Worm (Caenorhabditis elegans): ENCODE data around the gene F01F1.3.
A peak's percentile ranks its signal among the peaks of the same experiment; 100 is the strongest.

The F01F1.3 gene

DNA sequence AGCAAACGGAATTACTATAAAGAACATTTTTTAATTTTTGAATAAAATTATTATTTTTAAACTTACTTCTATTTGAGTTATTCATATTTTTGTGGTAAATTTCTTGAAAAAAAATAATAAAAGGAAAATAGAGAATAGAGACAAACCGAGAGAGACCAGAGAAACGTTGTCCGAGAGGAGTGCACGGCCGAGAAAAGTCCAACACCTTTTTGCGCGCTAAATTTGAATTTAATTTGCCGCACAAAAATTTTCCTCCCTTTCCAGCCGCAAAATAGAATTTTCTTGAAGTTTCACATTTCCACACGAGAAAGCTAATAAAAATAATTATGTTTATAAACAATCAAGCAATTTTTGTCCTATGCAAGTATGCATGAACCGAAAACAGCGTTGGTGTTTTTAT is at the start of gene F01F1.3, which contains the start of gene F01F1.11:
TSS of gene F01F1.3 (plus strand) at position 179 of the 400 bp plus-strand sequence.
TSS of gene F01F1.11 (minus strand) at position 118 of the 400 bp plus-strand sequence.
- TF ChIP-seq tbx-11 (GFP tag; IDR thresholded peaks at IDR 0.05) = no peak
- no peak for TF ChIP-seq hmg-4 (GFP tag; optimal IDR thresholded peaks at IDR 0.05)
- no peak for TF ChIP-seq flt-1 (GFP tag; IDR thresholded peaks at IDR 0.05)
- no peak for TF ChIP-seq hmbx-1 (tag; optimal IDR thresholded peaks at IDR 0.05)
- TF ChIP-seq pes-1 (GFP tag; IDR thresholded peaks at IDR 0.05) = peak; percentile 53; the same call in 1 of the 2 replicates
- peak; percentile 66; the same call in 1 of the 2 replicates for TF ChIP-seq tbx-37 (GFP tag; conservative IDR thresholded peaks at IDR 0.05)
- no peak for TF ChIP-seq scrt-1 (GFP tag; IDR thresholded peaks at IDR 0.05)
- TF ChIP-seq tra-4 (tag; optimal IDR thresholded peaks at IDR 0.05) = no peak
- TF ChIP-seq sea-1 (GFP tag; conservative IDR thresholded peaks at IDR 0.05) = no peak

DNA sequence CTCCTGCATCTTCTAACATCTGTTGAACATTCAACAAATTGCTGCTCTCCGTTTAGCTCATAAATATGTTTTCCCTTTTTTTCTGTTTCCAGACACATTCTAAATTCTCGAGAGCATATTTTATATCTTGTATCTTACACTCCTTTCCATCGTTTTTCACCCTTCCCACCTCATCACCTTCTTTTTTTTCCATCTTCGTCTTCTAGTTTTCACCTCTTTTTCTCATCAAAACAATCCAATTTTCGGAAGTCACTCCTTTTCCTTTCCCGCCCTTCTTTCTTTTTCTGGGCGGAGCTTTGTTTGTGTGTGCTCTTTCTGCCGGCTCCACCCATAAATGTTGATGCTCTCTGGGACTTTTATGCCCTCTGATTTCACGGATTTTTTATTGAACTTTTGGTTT is 48.9 kb upstream of the F01F1.3 start:
- TF ChIP-seq scrt-1 (GFP tag; IDR thresholded peaks at IDR 0.05) = no peak
- TF ChIP-seq ceh-13 (GFP tag; optimal IDR thresholded peaks at IDR 0.05) = no peak
- no peak for TF ChIP-seq hmbx-1 (tag; optimal IDR thresholded peaks at IDR 0.05)
- no peak for TF ChIP-seq ama-1 (optimal IDR thresholded peaks at IDR 0.05)
- TF ChIP-seq hmg-4 (GFP tag; optimal IDR thresholded peaks at IDR 0.05) = no peak
- TF ChIP-seq F13C5.2 (tag; optimal IDR thresholded peaks at IDR 0.05) = no peak
- no peak for TF ChIP-seq pes-1 (GFP tag; IDR thresholded peaks at IDR 0.05)

DNA sequence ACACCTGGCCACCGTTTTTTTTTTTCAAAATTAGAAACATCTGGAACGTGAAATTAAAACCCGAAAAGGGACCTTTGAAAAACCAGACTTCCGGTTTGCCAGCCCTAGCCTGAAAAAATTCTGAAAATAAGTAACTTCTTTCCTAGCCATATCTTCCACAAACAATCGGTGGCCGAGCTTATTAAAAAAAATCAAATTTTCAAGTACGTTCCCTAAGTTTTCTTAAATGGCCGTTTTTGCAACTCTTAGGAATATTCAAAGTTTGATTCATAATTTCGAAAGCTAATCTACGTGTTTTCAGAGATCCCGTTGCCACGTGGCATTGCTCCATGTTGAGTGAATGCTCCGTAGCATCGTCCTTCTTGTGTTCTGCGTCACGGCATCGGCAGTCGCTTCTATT is 48.1 kb upstream of the F01F1.3 start, which contains the start of gene R12B2.8:
TSS of gene R12B2.8 (plus strand) at position 301 of the 400 bp plus-strand sequence.
- no peak for TF ChIP-seq tbx-37 (GFP tag; conservative IDR thresholded peaks at IDR 0.05)
- TF ChIP-seq ets-7 (tag; optimal IDR thresholded peaks at IDR 0.05) = no peak
- TF ChIP-seq hmg-4 (GFP tag; optimal IDR thresholded peaks at IDR 0.05) = no peak
- no peak for TF ChIP-seq ceh-13 (GFP tag; optimal IDR thresholded peaks at IDR 0.05)
- TF ChIP-seq F13C5.2 (tag; optimal IDR thresholded peaks at IDR 0.05) = no peak
- no peak for TF ChIP-seq hmbx-1 (tag; optimal IDR thresholded peaks at IDR 0.05)
- no peak for TF ChIP-seq hnd-1 (tag; optimal IDR thresholded peaks at IDR 0.05)
- TF ChIP-seq tra-4 (tag; optimal IDR thresholded peaks at IDR 0.05) = no peak
- TF ChIP-seq pes-1 (GFP tag; IDR thresholded peaks at IDR 0.05) = no peak
- no peak for TF ChIP-seq ama-1 (optimal IDR thresholded peaks at IDR 0.05)
- TF ChIP-seq B0310.2 (tag; optimal IDR thresholded peaks at IDR 0.05) = no peak
- no peak for TF ChIP-seq ceh-36 (tag; optimal IDR thresholded peaks at IDR 0.05)
- TF ChIP-seq sea-1 (GFP tag; conservative IDR thresholded peaks at IDR 0.05) = no peak
- no peak for TF ChIP-seq aly-1 (tag; optimal IDR thresholded peaks at IDR 0.05)
- no peak for TF ChIP-seq tbx-11 (GFP tag; IDR thresholded peaks at IDR 0.05)
- no peak for TF ChIP-seq scrt-1 (GFP tag; IDR thresholded peaks at IDR 0.05)
- no peak for TF ChIP-seq flt-1 (GFP tag; IDR thresholded peaks at IDR 0.05)

DNA sequence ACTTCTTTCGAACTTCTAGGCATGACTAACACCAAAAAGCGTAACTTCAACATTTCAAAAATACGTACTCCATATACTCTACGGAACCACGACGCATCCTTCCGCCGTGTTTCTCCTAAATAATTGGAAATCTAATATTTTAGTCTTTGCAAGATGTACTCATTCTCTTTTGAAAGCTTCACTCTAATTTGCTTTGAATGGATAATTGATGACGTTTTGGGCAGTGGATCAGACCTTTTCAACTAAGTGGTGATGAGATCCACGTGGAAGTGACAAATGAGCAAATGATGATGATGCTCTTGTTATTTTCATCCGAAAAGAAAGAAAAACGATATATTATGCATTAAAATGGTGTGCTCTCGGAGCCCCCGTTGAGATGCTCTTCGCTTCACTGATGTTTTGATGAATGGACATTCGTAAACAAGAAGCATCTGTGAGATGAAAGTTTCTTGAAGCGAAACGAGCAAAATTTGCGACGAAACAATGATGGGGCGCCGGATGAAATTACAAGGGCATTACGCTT is 47.2 kb upstream of the F01F1.3 start:
- TF ChIP-seq B0310.2 (tag; optimal IDR thresholded peaks at IDR 0.05) (no peak), hmbx-1 (tag; optimal IDR thresholded peaks at IDR 0.05) (no peak), tbx-37 (GFP tag; conservative IDR thresholded peaks at IDR 0.05) (no peak), tbx-11 (GFP tag; IDR thresholded peaks at IDR 0.05) (no peak), scrt-1 (GFP tag; IDR thresholded peaks at IDR 0.05) (no peak)

DNA sequence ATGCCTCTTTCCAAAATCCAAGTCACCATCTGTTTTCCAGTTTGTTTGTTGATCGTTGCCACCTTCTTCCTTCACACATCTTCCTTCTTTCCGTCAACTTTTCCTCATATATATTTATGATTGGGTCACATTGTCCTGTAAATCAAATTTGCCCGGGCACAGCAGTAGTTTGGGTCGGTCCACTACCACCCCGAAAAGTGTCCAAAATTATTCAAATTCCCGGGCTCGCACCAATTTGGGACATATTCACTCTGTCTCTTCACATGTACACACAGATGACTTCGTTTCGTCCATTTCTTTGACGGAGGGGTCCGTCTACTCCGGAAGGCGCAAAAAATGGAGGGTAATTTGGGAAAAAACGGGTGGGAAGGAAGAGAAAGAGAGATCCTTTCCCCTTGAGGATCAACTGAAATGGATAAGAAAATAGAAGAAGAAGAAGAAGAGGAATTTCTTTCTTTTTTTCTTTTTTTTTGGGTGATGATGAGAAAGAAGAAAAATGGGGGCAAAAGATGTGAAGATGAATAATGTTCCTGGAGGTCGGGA is 44.8 kb upstream of the F01F1.3 start:
- TF ChIP-seq scrt-1 (GFP tag; IDR thresholded peaks at IDR 0.05) (no peak), ama-1 (optimal IDR thresholded peaks at IDR 0.05) (no peak), ceh-36 (tag; optimal IDR thresholded peaks at IDR 0.05) (no peak), tra-4 (tag; optimal IDR thresholded peaks at IDR 0.05) (no peak), sea-1 (GFP tag; conservative IDR thresholded peaks at IDR 0.05) (no peak), ceh-13 (GFP tag; optimal IDR thresholded peaks at IDR 0.05) (no peak), tbx-37 (GFP tag; conservative IDR thresholded peaks at IDR 0.05) (no peak), B0310.2 (tag; optimal IDR thresholded peaks at IDR 0.05) (no peak), hmg-4 (GFP tag; optimal IDR thresholded peaks at IDR 0.05) (no peak), flt-1 (GFP tag; IDR thresholded peaks at IDR 0.05) (no peak), hmbx-1 (tag; optimal IDR thresholded peaks at IDR 0.05) (no peak), hnd-1 (tag; optimal IDR thresholded peaks at IDR 0.05) (no peak), aly-1 (tag; optimal IDR thresholded peaks at IDR 0.05) (no peak)

DNA sequence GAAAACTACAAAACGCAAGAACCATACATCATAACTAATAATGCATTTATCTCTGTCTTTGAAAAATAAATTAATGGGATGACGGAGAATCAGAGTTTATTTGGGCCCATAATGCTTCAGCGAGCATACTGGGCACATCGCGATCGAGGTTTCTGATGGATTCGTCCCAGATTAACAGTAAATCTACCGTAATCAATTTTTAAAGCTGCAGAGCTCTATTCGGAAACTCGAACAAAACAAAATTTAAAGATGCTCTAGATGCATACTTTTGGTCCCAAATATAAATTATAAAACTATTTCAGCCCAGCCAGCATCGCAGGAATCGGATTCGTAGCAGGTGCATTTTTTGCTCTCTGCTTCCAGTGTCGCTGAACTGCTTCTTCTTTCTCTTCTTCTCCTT is 43.7 kb upstream of the F01F1.3 start:
- TF ChIP-seq scrt-1 (GFP tag; IDR thresholded peaks at IDR 0.05) (no peak), B0310.2 (tag; optimal IDR thresholded peaks at IDR 0.05) (no peak), tra-4 (tag; optimal IDR thresholded peaks at IDR 0.05) (no peak), ama-1 (optimal IDR thresholded peaks at IDR 0.05) (no peak), tbx-11 (GFP tag; IDR thresholded peaks at IDR 0.05) (no peak), F13C5.2 (tag; optimal IDR thresholded peaks at IDR 0.05) (no peak), pes-1 (GFP tag; IDR thresholded peaks at IDR 0.05) (no peak), hmbx-1 (tag; optimal IDR thresholded peaks at IDR 0.05) (no peak)

DNA sequence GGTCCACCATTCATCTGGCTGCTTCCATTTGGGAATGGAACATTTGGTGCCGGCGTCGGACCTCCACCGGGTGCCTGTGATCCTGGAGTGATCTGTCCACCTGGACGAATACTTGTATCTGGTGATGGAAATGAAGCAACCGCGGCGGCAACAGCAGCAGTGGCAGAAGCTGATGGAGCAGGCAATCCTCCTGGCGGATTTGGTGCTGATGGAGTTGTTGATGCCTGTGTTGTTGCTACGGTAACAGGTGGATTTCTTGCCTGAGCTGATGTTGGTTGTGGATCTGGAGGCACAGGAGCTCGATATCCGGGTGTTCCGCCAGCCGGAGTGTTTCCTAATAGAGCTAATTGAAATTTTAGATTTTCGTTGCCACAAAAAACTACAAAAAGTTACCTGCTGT is 39.3 kb upstream of the F01F1.3 start:
- TF ChIP-seq scrt-1 (GFP tag; IDR thresholded peaks at IDR 0.05) (no peak), hmg-4 (GFP tag; optimal IDR thresholded peaks at IDR 0.05) (no peak), pes-1 (GFP tag; IDR thresholded peaks at IDR 0.05) (no peak), ama-1 (optimal IDR thresholded peaks at IDR 0.05) (no peak), sea-1 (GFP tag; conservative IDR thresholded peaks at IDR 0.05) (no peak), tra-4 (tag; optimal IDR thresholded peaks at IDR 0.05) (no peak), ets-7 (tag; optimal IDR thresholded peaks at IDR 0.05) (no peak), ceh-36 (tag; optimal IDR thresholded peaks at IDR 0.05) (no peak), tbx-37 (GFP tag; conservative IDR thresholded peaks at IDR 0.05) (no peak), ceh-13 (GFP tag; optimal IDR thresholded peaks at IDR 0.05) (no peak)

DNA sequence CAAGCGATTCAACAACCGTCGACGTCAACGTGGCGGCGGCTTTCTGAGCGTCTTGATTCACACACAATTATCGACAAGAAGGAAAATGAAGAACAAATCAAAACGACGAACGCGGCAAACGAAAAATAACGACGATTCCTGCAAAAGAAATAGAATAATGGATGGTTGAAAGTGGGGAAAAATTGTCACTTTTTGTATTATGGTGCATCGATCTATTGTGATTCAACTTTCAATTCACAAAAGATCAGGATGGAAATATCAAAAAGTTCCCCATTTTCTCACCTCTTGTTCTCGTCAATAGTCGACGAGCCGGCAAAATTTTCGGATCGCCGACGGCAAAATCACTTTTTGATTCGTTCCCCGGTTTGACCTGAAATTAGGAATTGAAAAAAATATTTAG is 38.4 kb upstream of the F01F1.3 start, which contains the start of the genes R12B2.13 and mdt-15:
TSS of gene R12B2.13 (minus strand) at position 101 of the 400 bp plus-strand sequence.
TSS of gene mdt-15 (minus strand) at position 376 of the 400 bp plus-strand sequence.
- TF ChIP-seq tra-4 (tag; optimal IDR thresholded peaks at IDR 0.05) = no peak
- TF ChIP-seq hnd-1 (tag; optimal IDR thresholded peaks at IDR 0.05) = no peak
- TF ChIP-seq sea-1 (GFP tag; conservative IDR thresholded peaks at IDR 0.05) = no peak
- TF ChIP-seq ceh-36 (tag; optimal IDR thresholded peaks at IDR 0.05) = no peak
- TF ChIP-seq flt-1 (GFP tag; IDR thresholded peaks at IDR 0.05) = no peak
- TF ChIP-seq hmg-4 (GFP tag; optimal IDR thresholded peaks at IDR 0.05) = no peak
- TF ChIP-seq tbx-37 (GFP tag; conservative IDR thresholded peaks at IDR 0.05) = no peak
- no peak for TF ChIP-seq B0310.2 (tag; optimal IDR thresholded peaks at IDR 0.05)
- no peak for TF ChIP-seq ceh-13 (GFP tag; optimal IDR thresholded peaks at IDR 0.05)
